Worm (Caenorhabditis elegans) whole organism, mixed stage, embryonic: Measurements from ENCODE around the gene rpl-6.

Experiments
- ham-2 ChIP-seq: fragments of 200-800 bp; sonication (Bioruptor generic); optimal IDR thresholded peaks from 2 replicates; lab custom pipeline; 2018; ENCODE audit warnings: mild to moderate bottlenecking, missing genetic modification characterization, missing compliant biosample characterization
- nhr-12 ChIP-seq: fragments of 150-350 bp; optimal IDR thresholded peaks from 2 replicates; lab custom pipeline; 2014; ENCODE audit warnings: missing biosample characterization, missing genetic modification characterization
- pha-4 ChIP-seq: fragments of 150-350 bp; optimal IDR thresholded peaks from 2 replicates; lab custom pipeline; 2018; ENCODE audit warnings: missing biosample characterization, missing genetic modification reagents, missing genetic modification characterization
- sem-2 ChIP-seq: fragments of 200-800 bp; sonication (Bioruptor generic); optimal IDR thresholded peaks from 2 replicates; lab custom pipeline; 2018; ENCODE audit warnings: mild to moderate bottlenecking, missing genetic modification characterization, missing compliant biosample characterization
- unc-39 ChIP-seq: fragments of 150-350 bp; optimal IDR thresholded peaks from 2 replicates; lab custom pipeline; 2014; ENCODE audit warnings: missing biosample characterization, missing genetic modification characterization

ce11 chrIII:7234148-7234547 is 25.9 kb downstream of the rpl-6 start, which contains the start of gene ndus-8:
- TF ChIP-seq unc-39 = no peak
- TF ChIP-seq nhr-12 (tag; lab: Kevin White, UChicago) = no peak
- TF ChIP-seq ham-2 (GFP tag; lab: Kevin White, UChicago) = no peak
- TF ChIP-seq sem-2 (GFP tag; lab: Kevin White, UChicago) = no peak
- no peak for TF ChIP-seq pha-4 (tag; lab: Kevin White, UChicago)
